Worm (Caenorhabditis elegans): Measurements from ENCODE around the gene srh-279.

ce11 chrV:16174109-16174508 is 18.1 kb upstream of the srh-279 start:
- TF ChIP-seq ztf-29 (GFP tag; IDR thresholded peaks at IDR 0.05) (no peak), ref-1 (GFP tag; conservative IDR thresholded peaks at IDR 0.05) (no peak)

Data from whole organism, midembryonic.